Worm (Caenorhabditis elegans) whole organism, L2 larva: ENCODE measurements around the gene F10E9.12.

Experiments used
- C34F6.9 ChIP-seq: fragments of 150-350 bp; optimal IDR thresholded peaks from 2 replicates; lab custom pipeline; 2014; ENCODE audit warnings: missing biosample characterization, missing genetic modification characterization
- F13H6.1 ChIP-seq: sonication (generic microtip); optimal IDR thresholded peaks from 2 replicates; lab custom pipeline; 2016; ENCODE audit warnings: missing genetic modification characterization, missing compliant biosample characterization
- R02D3.7 ChIP-seq: fragments of 150-350 bp; optimal IDR thresholded peaks from 2 replicates; lab custom pipeline; 2014; ENCODE audit warnings: missing biosample characterization, missing genetic modification characterization
- aly-2 ChIP-seq: fragments of 150-350 bp; optimal IDR thresholded peaks from 2 replicates; lab custom pipeline; 2014; ENCODE audit warnings: missing biosample characterization, missing genetic modification characterization
- ama-1 ChIP-seq: fragments of 150-350 bp; optimal IDR thresholded peaks from 2 replicates; lab custom pipeline; 2018; ENCODE audit warnings: inconsistent platforms
- ceh-16 ChIP-seq: fragments of 150-350 bp; optimal IDR thresholded peaks from 2 replicates; lab custom pipeline; 2014; ENCODE audit warnings: missing biosample characterization, missing genetic modification characterization
- ceh-82 ChIP-seq: fragments of 150-350 bp; optimal IDR thresholded peaks from 2 replicates; lab custom pipeline; 2014; ENCODE audit warnings: missing biosample characterization, missing genetic modification characterization
- crh-2 ChIP-seq: sonication (generic microtip); optimal IDR thresholded peaks from 2 replicates; lab custom pipeline; 2017; ENCODE audit warnings: missing biosample characterization, missing genetic modification characterization
- fos-1 ChIP-seq: fragments of 150-350 bp; optimal IDR thresholded peaks from 2 replicates; lab custom pipeline; 2014; ENCODE audit warnings: missing biosample characterization, missing genetic modification characterization
- gmeb-1 ChIP-seq: fragments of 150-350 bp; optimal IDR thresholded peaks from 2 replicates; lab custom pipeline; 2014; ENCODE audit warnings: missing biosample characterization, missing genetic modification characterization
- lin-39 ChIP-seq: fragments of 150-350 bp; optimal IDR thresholded peaks from 2 replicates; lab custom pipeline; 2014; ENCODE audit warnings: missing biosample characterization, missing genetic modification reagents, missing genetic modification characterization
- lsy-2 ChIP-seq, 2 experiments: fragments of 150-350 bp in 1 of 2; sonication (generic microtip) in 1 of 2; optimal IDR thresholded peaks; 2 replicates each; lab custom pipeline; 2014 to 2017; ENCODE audit warnings: missing biosample characterization in 2 of 2, missing genetic modification characterization in 2 of 2
- mbf-1 ChIP-seq: sonication (generic microtip); optimal IDR thresholded peaks from 2 replicates; lab custom pipeline; 2017; ENCODE audit warnings: missing biosample characterization, missing genetic modification characterization
- nhr-129 ChIP-seq: fragments of 150-350 bp; optimal IDR thresholded peaks from 2 replicates; lab custom pipeline; 2014; ENCODE audit warnings: missing biosample characterization, missing genetic modification characterization
- nhr-23 ChIP-seq: fragments of 150-350 bp; optimal IDR thresholded peaks from 2 replicates; lab custom pipeline; 2014; ENCODE audit warnings: missing biosample characterization, missing genetic modification reagents, missing genetic modification characterization
- skn-1 ChIP-seq: sonication (generic microtip); optimal IDR thresholded peaks from 2 replicates; lab custom pipeline; 2017; ENCODE audit warnings: missing biosample characterization, missing genetic modification characterization
- sma-3 ChIP-seq: sonication (generic microtip); optimal IDR thresholded peaks from 2 replicates; lab custom pipeline; 2016; ENCODE audit warnings: missing genetic modification reagents, missing genetic modification characterization, missing compliant biosample characterization
- sma-9 ChIP-seq, 2 experiments: fragments of 150-350 bp in 1 of 2; sonication (generic microtip) in 1 of 2; optimal IDR thresholded peaks; 2 replicates each; lab custom pipeline; 2014 to 2016; ENCODE audit warnings: missing genetic modification characterization in 2 of 2, mild to moderate bottlenecking in 1 of 2, missing biosample characterization in 1 of 2, missing compliant biosample characterization in 1 of 2, missing genetic modification reagents in 1 of 2, moderate library complexity in 1 of 2
- unc-39 ChIP-seq: fragments of 150-350 bp; optimal IDR thresholded peaks from 2 replicates; lab custom pipeline; 2014; ENCODE audit warnings: missing biosample characterization, missing genetic modification characterization
- unc-55 ChIP-seq: fragments of 150-350 bp; sonication (generic microtip); optimal IDR thresholded peaks from 3 replicates; lab custom pipeline; 2014; ENCODE audit warnings: missing biosample characterization, missing genetic modification reagents, missing genetic modification characterization
- unc-62 ChIP-seq: fragments of 150-350 bp; optimal IDR thresholded peaks from 2 replicates; lab custom pipeline; 2014; ENCODE audit warnings: missing biosample characterization, missing genetic modification reagents, missing genetic modification characterization
- zag-1 ChIP-seq: fragments of 150-350 bp; optimal IDR thresholded peaks from 2 replicates; lab custom pipeline; 2014; ENCODE audit warnings: missing biosample characterization, missing genetic modification characterization
- ztf-1 ChIP-seq: fragments of 200-800 bp; sonication (Bioruptor generic); conservative IDR thresholded peaks from 2 replicates; pipeline ENCODE4 v1.3.6; 2022; ENCODE audit warnings: missing genetic modification characterization, missing compliant biosample characterization
- ztf-11 ChIP-seq: sonication (generic microtip); optimal IDR thresholded peaks from 2 replicates; lab custom pipeline; 2017; ENCODE audit warnings: missing biosample characterization, missing genetic modification characterization

The F10E9.12 gene

DNA sequence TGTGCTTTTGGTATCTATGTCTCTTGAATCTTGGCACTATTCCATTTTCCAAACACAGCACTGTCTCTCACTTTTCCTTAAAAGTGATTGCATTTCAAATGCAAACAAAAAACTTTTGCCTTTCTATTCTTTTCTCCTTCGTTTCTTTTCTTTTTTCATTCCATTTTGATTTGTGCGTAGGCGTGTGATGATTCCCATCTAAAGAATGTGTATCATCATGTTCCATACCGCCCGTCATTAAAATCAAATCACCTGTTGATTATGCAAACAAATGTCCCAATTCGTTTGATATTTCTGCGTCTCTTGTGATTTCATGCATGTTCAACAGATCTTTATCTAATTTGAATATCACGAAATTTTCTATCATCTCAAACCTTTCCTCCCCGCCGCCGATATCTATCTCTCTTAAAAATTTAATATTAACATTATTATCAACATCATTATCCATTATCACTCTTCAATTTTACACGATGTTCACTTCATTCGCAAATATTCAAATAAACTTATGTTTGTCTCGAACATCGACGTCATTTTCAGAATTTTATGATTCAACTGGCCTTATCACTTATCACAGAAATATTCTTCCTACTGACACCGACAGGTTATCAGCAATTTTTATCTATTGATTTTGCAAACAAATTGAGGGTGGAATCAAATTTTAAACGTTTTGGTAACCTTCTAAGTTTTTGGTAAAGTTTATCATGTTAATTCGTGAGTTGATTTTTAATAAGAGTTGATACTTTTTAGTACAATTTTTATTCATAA is 32.9 kb upstream of the F10E9.12 start:
- TF ChIP-seq C34F6.9 (tag; lab: Kevin White, UChicago) (no peak), gmeb-1 (tag; lab: Kevin White, UChicago) (peak; percentile 10), sma-9 (GFP tag; optimal IDR thresholded peaks at IDR 0.05; lab: Kevin White, UChicago) (peak; percentile 11), sma-9 (tag; optimal IDR thresholded peaks at IDR 0.05; lab: Kevin White, UChicago) (no peak), skn-1 (no peak), ceh-16 (tag; lab: Kevin White, UChicago) (no peak), fos-1 (peak; percentile 98), unc-55 (GFP tag; lab: Kevin White, UChicago) (peak; percentile 27)

DNA sequence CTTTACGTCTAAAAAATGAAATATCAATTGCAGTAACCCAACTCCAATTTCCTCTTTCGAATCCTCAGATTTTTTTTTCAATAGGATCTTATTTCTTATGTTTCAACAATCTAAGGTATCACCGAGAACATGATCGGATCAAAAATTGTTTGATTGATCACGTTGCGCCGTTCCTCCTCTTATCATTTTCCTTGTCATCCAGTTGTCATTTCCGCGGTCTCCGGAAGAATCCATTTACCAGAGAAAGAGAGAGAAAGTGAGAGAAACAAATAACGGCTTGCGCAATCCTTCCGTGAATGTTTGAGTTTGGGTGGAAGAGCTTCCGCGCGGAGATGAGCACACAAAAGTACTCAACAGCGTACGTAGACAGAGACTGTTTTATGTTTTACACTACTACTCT is 31.1 kb upstream of the F10E9.12 start:
- TF ChIP-seq nhr-23 (tag; lab: Kevin White, UChicago) = no peak
- TF ChIP-seq fos-1 = peak; percentile 56

DNA sequence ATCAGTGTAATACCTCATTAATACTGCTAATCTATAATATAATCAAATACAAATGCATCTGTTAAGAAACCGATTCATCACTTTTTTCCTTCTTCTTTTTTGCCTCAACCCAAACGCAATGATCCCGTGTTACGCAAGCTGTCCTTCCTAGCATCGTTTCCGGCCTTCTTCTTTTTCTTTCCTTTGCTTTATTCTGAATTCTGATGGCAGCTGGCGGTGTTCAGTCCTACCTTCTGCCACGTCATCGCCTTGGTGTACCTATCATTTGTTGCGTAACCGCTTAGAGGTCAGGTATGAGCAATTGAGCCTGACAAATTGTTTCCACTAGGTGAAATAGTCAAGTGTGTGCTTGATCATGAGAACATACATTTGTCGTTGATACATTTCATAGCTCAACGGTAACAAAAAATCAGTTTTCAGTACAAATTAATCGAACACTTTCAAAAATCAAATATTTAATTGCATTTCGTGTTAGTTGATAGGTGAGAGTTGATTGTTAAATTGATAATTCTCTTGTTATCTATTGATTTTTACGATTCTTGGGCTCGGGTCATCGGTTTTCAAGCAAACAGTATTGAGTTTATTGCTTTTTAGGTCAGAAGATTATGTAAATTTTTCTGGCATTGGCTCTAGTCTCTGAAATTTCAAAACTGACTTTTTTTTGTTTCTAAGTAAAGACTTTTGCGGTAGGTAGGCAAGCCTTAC is 26.0 kb upstream of the F10E9.12 start:
- peak; percentile 24 for TF ChIP-seq fos-1
- no peak for TF ChIP-seq lin-39

DNA sequence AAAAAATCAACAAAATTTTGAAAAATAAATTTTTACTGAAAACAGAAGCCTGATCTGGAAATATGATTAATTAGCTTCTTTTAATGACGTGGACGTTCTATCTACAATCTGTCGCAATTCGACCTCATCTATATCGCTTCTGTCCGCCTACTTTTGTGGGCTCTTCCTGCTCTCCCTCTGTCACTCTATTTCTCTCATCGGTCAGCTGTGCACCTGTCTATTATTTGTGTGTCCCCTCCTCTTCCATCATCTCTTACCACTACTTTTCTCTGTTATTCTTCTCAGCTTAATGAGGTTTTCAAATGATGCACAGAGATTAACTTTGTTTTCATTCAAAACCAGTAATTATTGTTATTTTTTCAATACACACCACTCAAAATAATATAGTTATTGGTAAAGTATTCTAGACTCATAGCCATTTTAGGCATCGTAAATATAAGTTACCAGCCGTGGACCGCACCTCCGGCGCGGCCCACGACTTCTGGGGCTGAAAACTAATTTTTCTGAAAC is 25.2 kb upstream of the F10E9.12 start:
- TF ChIP-seq ceh-82 (tag; lab: Kevin White, UChicago) (no peak), unc-55 (GFP tag; lab: Kevin White, UChicago) (no peak), ztf-11 (tag; lab: Kevin White, UChicago) (no peak)

DNA sequence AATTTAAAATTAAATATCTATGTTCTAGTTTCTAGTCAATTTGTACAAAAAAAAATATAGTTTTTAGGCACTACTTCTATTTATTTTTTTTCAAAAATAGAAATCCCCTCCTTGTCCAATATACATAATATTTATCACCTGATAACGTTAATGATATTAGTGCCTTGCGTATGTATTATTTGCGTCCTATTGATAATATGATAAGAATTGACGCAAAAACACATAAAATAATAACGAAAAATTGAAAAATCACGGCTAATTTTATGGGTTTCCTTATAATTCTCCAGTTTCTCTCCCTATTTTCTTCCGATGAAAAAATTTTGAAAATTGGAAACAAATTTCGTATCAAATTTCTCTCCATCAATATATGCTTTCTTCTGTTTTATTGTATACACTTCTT is 24.6 kb upstream of the F10E9.12 start:
- peak; percentile 59 for TF ChIP-seq fos-1
- TF ChIP-seq aly-2 (tag; lab: Kevin White, UChicago) = no peak
- TF ChIP-seq C34F6.9 (tag; lab: Kevin White, UChicago) = no peak
- TF ChIP-seq ama-1 (lab: Kevin White, UChicago) = no peak
- no peak for TF ChIP-seq crh-2
- no peak for TF ChIP-seq zag-1 (tag; lab: Kevin White, UChicago)
- no peak for TF ChIP-seq F13H6.1
- no peak for TF ChIP-seq sma-3 (GFP tag; lab: Kevin White, UChicago)
- no peak for TF ChIP-seq R02D3.7 (tag; lab: Kevin White, UChicago)

DNA sequence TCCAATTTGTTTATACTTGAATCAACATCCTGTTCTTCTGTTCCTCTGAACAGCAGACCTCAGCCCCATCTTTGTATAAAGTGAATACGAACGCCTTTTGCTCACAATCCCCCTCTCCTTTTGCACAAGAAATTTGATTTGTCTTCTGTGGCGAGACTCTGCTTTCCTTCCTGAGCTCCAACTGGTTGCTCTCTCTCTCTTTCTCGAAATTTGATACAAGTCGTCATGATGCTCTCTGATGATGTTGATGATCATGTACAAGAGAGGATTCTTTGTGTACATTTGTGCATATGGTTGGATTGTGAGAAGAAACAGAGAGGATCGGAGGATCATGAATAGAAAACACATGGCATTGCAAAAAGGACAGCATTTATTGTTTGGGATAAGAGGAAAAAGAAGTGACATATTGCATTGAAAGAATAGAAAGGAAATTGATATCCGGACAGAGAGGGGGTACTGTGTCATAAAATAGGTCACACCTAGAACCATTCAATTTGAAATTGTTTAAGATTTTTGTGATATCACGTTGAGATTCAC is 23.4 kb upstream of the F10E9.12 start:
- no peak for TF ChIP-seq zag-1 (tag; lab: Kevin White, UChicago)
- no peak for TF ChIP-seq ztf-11 (tag; lab: Kevin White, UChicago)
- no peak for TF ChIP-seq unc-62
- no peak for TF ChIP-seq ztf-1 (GFP tag; lab: Robert Waterston, UW)
- TF ChIP-seq F13H6.1 = no peak
- TF ChIP-seq lsy-2 (tag; optimal IDR thresholded peaks at IDR 0.05; lab: Kevin White, UChicago) = no peak
- no peak for TF ChIP-seq nhr-129

DNA sequence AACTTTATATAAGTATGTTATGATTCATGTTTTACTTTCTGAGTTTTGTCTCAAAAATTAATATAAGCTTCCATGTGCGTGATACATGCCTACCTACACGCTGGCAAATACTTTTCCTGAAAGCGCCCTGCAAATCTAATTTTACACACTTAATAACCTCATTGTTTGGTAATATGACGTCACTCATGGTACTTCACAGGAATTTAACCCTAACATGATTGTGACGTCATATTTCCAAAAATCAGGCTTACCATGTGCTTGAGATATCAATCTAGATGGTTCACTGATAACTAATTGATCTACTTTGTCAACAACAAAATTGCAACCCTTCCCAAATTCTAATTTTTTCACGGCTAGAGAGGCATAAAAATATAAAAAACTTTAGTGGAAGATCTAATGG is 20.9 kb upstream of the F10E9.12 start:
- no peak for TF ChIP-seq ama-1 (lab: Kevin White, UChicago)
- TF ChIP-seq crh-2 = no peak
- no peak for TF ChIP-seq fos-1
- TF ChIP-seq, all 48 proteins: peak for 0

DNA sequence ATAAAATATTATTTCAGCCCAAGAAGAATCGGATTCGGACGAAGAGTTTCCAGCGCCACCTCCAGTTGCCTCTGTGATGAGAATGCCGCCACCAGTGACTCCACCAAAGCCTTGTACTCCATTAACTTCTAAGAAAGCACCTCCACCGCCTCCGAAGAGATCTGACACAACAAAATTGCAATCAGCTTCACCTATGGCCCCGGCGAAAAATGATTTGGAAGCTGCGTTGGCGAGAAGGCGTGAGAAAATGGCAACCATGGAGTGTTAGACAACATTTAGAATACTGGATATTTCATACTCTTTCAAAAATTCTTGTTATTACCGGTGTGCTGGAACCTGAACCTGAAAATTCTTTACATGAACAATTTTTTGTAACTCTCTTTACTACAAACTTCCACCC is 19.0 kb upstream of the F10E9.12 start:
- no peak for TF ChIP-seq ztf-1 (GFP tag; lab: Robert Waterston, UW)
- no peak for TF ChIP-seq unc-39 (tag; lab: Kevin White, UChicago)
- TF ChIP-seq mbf-1 = no peak
- no peak for TF ChIP-seq fos-1
- TF ChIP-seq R02D3.7 (tag; lab: Kevin White, UChicago) = no peak
